Fruit fly (Drosophila melanogaster) whole organism, embryonic: ENCODE data around the gene CG32459.

ENCODE experiments used
- Aef1 ChIP-seq: fragments of 200-800 bp; sonication (Bioruptor generic); IDR thresholded peaks from 3 replicates; pipeline ENCODE4 v1.3.6; 2022; ENCODE audit warnings: missing biosample characterization, missing genetic modification characterization
- CG11085 ChIP-seq: fragments of 200-800 bp; sonication (Bioruptor generic); IDR thresholded peaks from 2 replicates; pipeline ENCODE4 v1.3.6; 2022; ENCODE audit warnings: missing biosample characterization, missing genetic modification characterization
- CG11456 ChIP-seq: fragments of 200-800 bp; sonication (Bioruptor generic); IDR thresholded peaks from 3 replicates; pipeline ENCODE4 v1.3.6; 2022; ENCODE audit warnings: missing biosample characterization, missing genetic modification characterization
- CG12219 ChIP-seq: fragments of 200-800 bp; sonication (Bioruptor generic); optimal IDR thresholded peaks from 3 replicates; lab custom pipeline; 2018; ENCODE audit warnings: missing biosample characterization, mild to moderate bottlenecking, missing genetic modification characterization
- CG15514 ChIP-seq: fragments of 200-800 bp; sonication (Bioruptor generic); optimal IDR thresholded peaks from 3 replicates; lab custom pipeline; 2017; ENCODE audit warnings: missing biosample characterization, missing genetic modification characterization, mild to moderate bottlenecking, moderate library complexity, missing genetic modification reagents
- CG15601 ChIP-seq: fragments of 200-800 bp; sonication (Bioruptor generic); optimal IDR thresholded peaks from 3 replicates; lab custom pipeline; 2019; ENCODE audit warnings: missing biosample characterization, mild to moderate bottlenecking, missing genetic modification characterization, moderate library complexity
- CG18599 ChIP-seq: fragments of 200-800 bp; sonication (Bioruptor generic); optimal IDR thresholded peaks from 3 replicates; lab custom pipeline; 2017; ENCODE audit warnings: missing biosample characterization, missing genetic modification characterization, mild to moderate bottlenecking, moderate library complexity, missing genetic modification reagents
- CG18764 ChIP-seq: fragments of 200-800 bp; sonication (Bioruptor generic); optimal IDR thresholded peaks from 3 replicates; lab custom pipeline; 2016; ENCODE audit warnings: missing biosample characterization, missing genetic modification characterization
- CG3163 ChIP-seq: fragments of 200-800 bp; sonication (Bioruptor generic); optimal IDR thresholded peaks from 3 replicates; lab custom pipeline; 2016; ENCODE audit warnings: missing biosample characterization, missing genetic modification characterization
- CG32767 ChIP-seq: fragments of 200-800 bp; sonication (Bioruptor generic); IDR thresholded peaks from 2 replicates; pipeline ENCODE4 v1.3.6; 2022; ENCODE audit warnings: missing biosample characterization, missing genetic modification characterization
- CG34422 ChIP-seq: fragments of 200-800 bp; sonication (Bioruptor generic); IDR thresholded peaks from 3 replicates; pipeline ENCODE4 v1.3.6; 2022; ENCODE audit warnings: missing biosample characterization, missing genetic modification characterization
- CG6254 ChIP-seq: fragments of 200-800 bp; sonication (Bioruptor generic); optimal IDR thresholded peaks from 3 replicates; lab custom pipeline; 2017; ENCODE audit warnings: mild to moderate bottlenecking, missing biosample characterization, missing genetic modification reagents, missing genetic modification characterization
- CG6765 ChIP-seq: fragments of 200-800 bp; sonication (Bioruptor generic); optimal IDR thresholded peaks from 3 replicates; lab custom pipeline; 2017; ENCODE audit warnings: missing biosample characterization, mild to moderate bottlenecking, missing genetic modification characterization
- CG6813 ChIP-seq: fragments of 200-800 bp; sonication (Bioruptor generic); optimal IDR thresholded peaks from 2 replicates; lab custom pipeline; 2017; ENCODE audit warnings: missing biosample characterization, missing genetic modification characterization, mild to moderate bottlenecking, moderate library complexity, missing genetic modification reagents
- CG8388 ChIP-seq: fragments of 200-800 bp; sonication (Bioruptor generic); optimal IDR thresholded peaks from 2 replicates; lab custom pipeline; 2019; ENCODE audit warnings: missing biosample characterization, mild to moderate bottlenecking, missing genetic modification characterization, moderate library complexity
- CG8924 ChIP-seq: fragments of 200-800 bp; optimal IDR thresholded peaks from 3 replicates; lab custom pipeline; 2019; ENCODE audit warnings: missing biosample characterization, mild to moderate bottlenecking, missing genetic modification characterization, moderate library complexity
- CG9932 ChIP-seq: fragments of 200-800 bp; sonication (Bioruptor generic); IDR thresholded peaks from 2 replicates; pipeline ENCODE4 v1.3.6; 2022; ENCODE audit warnings: missing biosample characterization, missing genetic modification characterization
- CoRest ChIP-seq: fragments of 200-800 bp; sonication (Bioruptor generic); optimal IDR thresholded peaks from 3 replicates; lab custom pipeline; 2018; ENCODE audit warnings: missing biosample characterization, mild to moderate bottlenecking, missing genetic modification characterization, moderate library complexity
- D19B ChIP-seq: fragments of 200-800 bp; sonication (Bioruptor generic); optimal IDR thresholded peaks from 2 replicates; lab custom pipeline; 2017; ENCODE audit warnings: missing biosample characterization, mild to moderate bottlenecking, missing genetic modification characterization
- Deaf1 ChIP-seq: fragments of 200-800 bp; optimal IDR thresholded peaks from 3 replicates; lab custom pipeline; 2019; ENCODE audit warnings: missing biosample characterization, mild to moderate bottlenecking, missing genetic modification characterization, moderate library complexity
- Dek ChIP-seq: fragments of 200-800 bp; sonication (Bioruptor generic); optimal IDR thresholded peaks from 3 replicates; lab custom pipeline; 2019; ENCODE audit warnings: missing biosample characterization, mild to moderate bottlenecking, missing genetic modification characterization, moderate library complexity
- Dip3 ChIP-seq: fragments of 200-800 bp; sonication (Bioruptor generic); optimal IDR thresholded peaks from 3 replicates; lab custom pipeline; 2016; ENCODE audit warnings: missing biosample characterization, missing genetic modification characterization
- Doc2 ChIP-seq: fragments of 200-800 bp; sonication (Bioruptor generic); IDR thresholded peaks from 2 replicates; pipeline ENCODE4 v1.3.6; 2022; ENCODE audit warnings: missing biosample characterization, missing genetic modification characterization
- HHEX ChIP-seq: fragments of 200-800 bp; sonication (Bioruptor generic); optimal IDR thresholded peaks from 3 replicates; lab custom pipeline; 2017; ENCODE audit warnings: missing biosample characterization, mild to moderate bottlenecking, missing genetic modification characterization, missing genetic modification reagents
- HLH54F ChIP-seq: fragments of 200-800 bp; sonication (Bioruptor generic); optimal IDR thresholded peaks from 3 replicates; lab custom pipeline; 2016; ENCODE audit warnings: missing biosample characterization, missing genetic modification characterization
- Hmr ChIP-seq: fragments of 200-800 bp; sonication (Bioruptor generic); optimal IDR thresholded peaks from 3 replicates; lab custom pipeline; 2017; ENCODE audit warnings: mild to moderate bottlenecking, missing biosample characterization, missing genetic modification reagents, missing genetic modification characterization
- Med ChIP-seq: fragments of 200-800 bp; sonication (Bioruptor generic); peaks from one replicate; lab custom pipeline; 2016; ENCODE audit warnings: missing biosample characterization, missing genetic modification characterization, mild to moderate bottlenecking, inconsistent platforms, moderate library complexity
- NfI ChIP-seq: fragments of 200-800 bp; sonication (Bioruptor generic); optimal IDR thresholded peaks from 3 replicates; lab custom pipeline; 2018; ENCODE audit warnings: missing biosample characterization, mild to moderate bottlenecking, missing genetic modification characterization, moderate library complexity
- Pdp1 ChIP-seq, 2 experiments: fragments of 200-800 bp; sonication (Bioruptor generic); optimal IDR thresholded peaks; 3 replicates each; lab custom pipeline; 2016; ENCODE audit warnings: missing biosample characterization in 2 of 2, missing genetic modification characterization in 2 of 2, mild to moderate bottlenecking in 1 of 2, moderate library complexity in 1 of 2
- Tbp ChIP-seq: fragments of >200 bp; optimal IDR thresholded peaks from 2 replicates; lab custom pipeline; 2018; ENCODE audit warnings: missing biosample characterization, missing genetic modification characterization
- Trl ChIP-seq, 3 experiments: fragments of >200 bp in 2 of 3; fragments of 200-800 bp in 1 of 3; sonication (Bioruptor generic) in 1 of 3; optimal IDR thresholded peaks; 2 replicates in 1 of 3; 3 replicates in 2 of 3; lab custom pipeline; 2016 to 2017; ENCODE audit warnings: missing biosample characterization in 1 of 3, missing genetic modification characterization in 1 of 3
- bcd ChIP-seq: fragments of 200-800 bp; sonication (Bioruptor generic); optimal IDR thresholded peaks from 2 replicates; lab custom pipeline; 2017; ENCODE audit warnings: missing biosample characterization, mild to moderate bottlenecking, missing genetic modification characterization
- bsh ChIP-seq, 2 experiments: fragments of 200-800 bp; sonication (Bioruptor generic); optimal IDR thresholded peaks; 2 replicates each; lab custom pipeline; 2017 to 2018; ENCODE audit warnings: mild to moderate bottlenecking in 2 of 2, missing biosample characterization in 2 of 2, missing genetic modification characterization in 2 of 2, moderate library complexity in 1 of 2
- cwo ChIP-seq: fragments of 200-800 bp; sonication (Bioruptor generic); optimal IDR thresholded peaks from 3 replicates; lab custom pipeline; 2017; ENCODE audit warnings: missing biosample characterization, missing genetic modification characterization, mild to moderate bottlenecking, moderate library complexity, missing genetic modification reagents
- disco-r ChIP-seq: fragments of 200-800 bp; sonication (Bioruptor generic); optimal IDR thresholded peaks from 2 replicates; lab custom pipeline; 2016; ENCODE audit warnings: missing biosample characterization, missing genetic modification characterization
- dmrt11E ChIP-seq: fragments of 200-800 bp; sonication (Bioruptor generic); optimal IDR thresholded peaks from 3 replicates; lab custom pipeline; 2018; ENCODE audit warnings: missing biosample characterization, mild to moderate bottlenecking, missing genetic modification characterization, moderate library complexity
- kah ChIP-seq: fragments of 200-800 bp; sonication (Bioruptor generic); optimal IDR thresholded peaks from 2 replicates; lab custom pipeline; 2018; ENCODE audit warnings: missing biosample characterization, mild to moderate bottlenecking, missing genetic modification characterization
- lbe ChIP-seq: fragments of 200-800 bp; sonication (Bioruptor generic); optimal IDR thresholded peaks from 2 replicates; lab custom pipeline; 2016; ENCODE audit warnings: missing biosample characterization, mild to moderate bottlenecking, missing genetic modification characterization
- onecut ChIP-seq: fragments of 200-800 bp; sonication (Bioruptor generic); IDR thresholded peaks from 2 replicates; pipeline ENCODE4 v1.3.6; 2022; ENCODE audit warnings: missing biosample characterization, missing genetic modification characterization
- pita ChIP-seq: fragments of 200-800 bp; sonication (Bioruptor generic); optimal IDR thresholded peaks from 2 replicates; lab custom pipeline; 2017; ENCODE audit warnings: missing biosample characterization, mild to moderate bottlenecking, missing genetic modification characterization
- rib ChIP-seq: fragments of 200-800 bp; sonication (Bioruptor generic); IDR thresholded peaks from 2 replicates; pipeline ENCODE4 v1.3.6; 2022; ENCODE audit warnings: missing biosample characterization, missing genetic modification characterization
- ro ChIP-seq: fragments of 200-800 bp; sonication (Bioruptor generic); IDR thresholded peaks from 2 replicates; pipeline ENCODE4 v1.3.6; 2022; ENCODE audit warnings: missing biosample characterization, missing genetic modification characterization
- slbo ChIP-seq: fragments of 200-800 bp; sonication (Bioruptor generic); IDR thresholded peaks from 2 replicates; pipeline ENCODE4 v1.3.6; 2022; ENCODE audit warnings: missing biosample characterization, missing genetic modification characterization
- so ChIP-seq: fragments of 200-800 bp; sonication (Bioruptor generic); IDR thresholded peaks from 3 replicates; pipeline ENCODE4 v1.3.6; 2022; ENCODE audit warnings: missing biosample characterization, missing genetic modification characterization
- sqz ChIP-seq: fragments of 200-800 bp; sonication (Bioruptor generic); optimal IDR thresholded peaks from 3 replicates; lab custom pipeline; 2018; ENCODE audit warnings: missing biosample characterization, mild to moderate bottlenecking, missing genetic modification characterization
- sug ChIP-seq: fragments of 200-800 bp; optimal IDR thresholded peaks from 2 replicates; lab custom pipeline; 2019; ENCODE audit warnings: missing biosample characterization, mild to moderate bottlenecking, missing genetic modification characterization, moderate library complexity
- z ChIP-seq: fragments of 200-800 bp; sonication (Bioruptor generic); IDR thresholded peaks from 3 replicates; pipeline ENCODE4 v1.3.6; 2022; ENCODE audit warnings: missing biosample characterization, missing genetic modification characterization

CG32459 gene

DNA sequence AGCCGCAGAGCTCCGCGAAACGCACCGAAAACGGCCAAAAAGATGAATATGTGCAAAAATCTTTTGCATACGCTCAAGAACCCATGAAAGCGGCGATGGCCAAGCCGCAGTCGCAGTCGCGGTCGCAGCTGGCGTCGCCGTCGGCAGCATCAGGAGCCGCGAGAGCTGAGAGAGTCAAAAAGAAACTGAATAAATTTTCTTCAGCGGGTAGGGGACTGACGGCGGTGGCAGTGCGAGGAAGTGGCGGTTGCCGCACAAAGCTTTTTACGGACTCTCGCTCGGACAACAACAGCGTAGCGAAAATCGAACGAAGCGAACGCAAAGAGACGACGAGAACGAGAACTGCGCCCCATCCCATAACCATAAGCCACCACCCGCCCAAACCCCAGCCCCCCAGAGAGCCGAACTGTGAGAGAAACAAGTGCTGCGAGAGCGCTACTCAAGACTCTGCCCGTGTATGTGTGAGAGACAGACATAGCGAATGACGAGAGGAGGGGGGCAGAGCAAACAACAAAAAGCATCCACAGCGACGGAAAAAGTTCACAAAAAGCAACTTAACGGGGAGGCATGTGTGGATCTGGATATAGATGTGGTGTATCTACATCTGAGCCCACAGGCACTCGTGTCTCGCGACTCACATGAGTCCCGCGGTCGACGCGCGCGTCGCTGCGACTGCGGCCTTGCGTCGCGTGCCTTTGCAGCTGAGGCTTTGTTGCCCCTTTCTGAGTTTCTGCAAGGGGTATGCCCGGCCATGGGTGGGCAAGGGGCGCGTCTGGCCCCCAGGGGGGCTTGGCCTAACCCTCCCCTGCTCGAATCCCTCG is 20.5 kb downstream of the CG32459 start, which contains the start of gene jim (continued):
- TF ChIP-seq CG32767 (peak; percentile 59; the same call in 1 of the 2 replicates), NfI (GFP tag; lab: Kevin White, UChicago) (no peak), Med (peak; percentile 77), dmrt11E (tag; lab: Kevin White, UChicago) (no peak), CG15514 (GFP tag; lab: Kevin White, UChicago) (peak; percentile 25), rib (GFP tag; lab: Robert Waterston, UW) (peak; percentile 95), CG3163 (GFP tag; lab: Kevin White, UChicago) (peak; percentile 27), Aef1 (peak; percentile 52; the same call in 1 of the 3 replicates), CG6765 (GFP tag; lab: Kevin White, UChicago) (peak; percentile 37), pita (no peak), lbe (GFP tag; lab: Kevin White, UChicago) (peak; percentile 43), HLH54F (GFP tag; lab: Kevin White, UChicago) (no peak), CG18599 (GFP tag; lab: Kevin White, UChicago) (peak; percentile 49), CG11456 (GFP tag; lab: Robert Waterston, UW) (0 out of 3 replicates have a peak, but pooled peaks have one; percentile 14), HHEX (GFP tag; lab: Kevin White, UChicago) (peak; percentile 1), Doc2 (GFP tag; lab: Robert Waterston, UW) (no peak), CG34422 (GFP tag; lab: Robert Waterston, UW) (peak; percentile 29; the same call in 1 of the 3 replicates), so (GFP tag; lab: Robert Waterston, UW) (peak; percentile 24; the same call in 1 of the 3 replicates), CoRest (tag; lab: Kevin White, UChicago) (no peak), sqz (peak; percentile 26), kah (GFP tag; lab: Kevin White, UChicago) (no peak), CG11085 (GFP tag; lab: Robert Waterston, UW) (no peak), CG12219 (GFP tag; lab: Kevin White, UChicago) (no peak), Deaf1 (tag; lab: Kevin White, UChicago) (peak; percentile 91), Pdp1 (GFP tag; optimal IDR thresholded peaks at IDR 0.05; lab: Kevin White, UChicago) (peak in 1 of 2 experiments; percentile 11), ro (GFP tag; lab: Robert Waterston, UW) (no peak), sug (tag; lab: Kevin White, UChicago) (peak; percentile 78), disco-r (GFP tag; lab: Kevin White, UChicago) (peak; percentile 22), cwo (peak; percentile 82), CG8388 (GFP tag; lab: Kevin White, UChicago) (no peak), CG6813 (peak; percentile 39), Hmr (GFP tag; lab: Kevin White, UChicago) (peak; percentile 60), bsh (GFP tag; optimal IDR thresholded peaks at IDR 0.05; lab: Kevin White, UChicago) (peak in 1 of 2 experiments; percentile 63), Trl (optimal IDR thresholded peaks at IDR 0.05; lab: Kevin White, UChicago) (peak; percentile 93 to 97), Trl (GFP tag; optimal IDR thresholded peaks at IDR 0.05; lab: Kevin White, UChicago) (no peak), CG15601 (tag; lab: Kevin White, UChicago) (no peak), CG6254 (GFP tag; lab: Kevin White, UChicago) (peak; percentile 19), bcd (GFP tag; lab: Kevin White, UChicago) (peak; percentile 11), Dip3 (GFP tag; lab: Kevin White, UChicago) (no peak), z (GFP tag; lab: Robert Waterston, UW) (0 out of 3 replicates have a peak, but pooled peaks have one; percentile 12), CG9932 (peak; percentile 5; the same call in 1 of the 2 replicates), Tbp (no peak), slbo (GFP tag; lab: Robert Waterston, UW) (peak; percentile 23; the same call in 1 of the 2 replicates), onecut (GFP tag; lab: Robert Waterston, UW) (peak; percentile 45; the same call in 1 of the 2 replicates), D19B (GFP tag; lab: Kevin White, UChicago) (peak; percentile 9), CG8924 (tag; lab: Kevin White, UChicago) (no peak), Dek (tag; lab: Kevin White, UChicago) (no peak), CG18764 (no peak)
